Worm (Caenorhabditis elegans) whole organism, L3 larva: ENCODE measurements around the gene hap-1.

ENCODE experiments used
- ceh-82 ChIP-seq: fragments of 150-350 bp; optimal IDR thresholded peaks from 2 replicates; lab custom pipeline; 2014; ENCODE audit warnings: missing biosample characterization, missing genetic modification characterization
- daf-12 ChIP-seq: fragments of 150-350 bp; optimal IDR thresholded peaks from 2 replicates; lab custom pipeline; 2014; ENCODE audit warnings: missing biosample characterization, missing genetic modification reagents, missing genetic modification characterization
- elt-2 ChIP-seq: sonication (generic microtip); optimal IDR thresholded peaks from 2 replicates; lab custom pipeline; 2016; ENCODE audit warnings: missing genetic modification reagents, mild to moderate bottlenecking, missing genetic modification characterization, missing compliant biosample characterization
- nhr-28 ChIP-seq: fragments of 150-350 bp; optimal IDR thresholded peaks from 2 replicates; lab custom pipeline; 2014; ENCODE audit warnings: missing biosample characterization, missing genetic modification characterization
- pha-4 ChIP-seq: fragments of 150-350 bp; optimal IDR thresholded peaks from 2 replicates; lab custom pipeline; 2014; ENCODE audit warnings: missing biosample characterization, missing genetic modification reagents, missing genetic modification characterization
- zag-1 ChIP-seq: fragments of 150-350 bp; optimal IDR thresholded peaks from 2 replicates; lab custom pipeline; 2014; ENCODE audit warnings: missing biosample characterization, missing genetic modification characterization
- ztf-11 ChIP-seq: fragments of 150-350 bp; optimal IDR thresholded peaks from 2 replicates; lab custom pipeline; 2014; ENCODE audit warnings: missing biosample characterization, missing genetic modification characterization

- no peak for TF ChIP-seq daf-12 (tag; lab: Kevin White, UChicago)
- no peak for TF ChIP-seq ztf-11 (tag; lab: Kevin White, UChicago)
- peak; percentile 57 for TF ChIP-seq pha-4 (tag; lab: Kevin White, UChicago)
- TF ChIP-seq nhr-28, result no peak
- TF ChIP-seq zag-1, result no peak
- TF ChIP-seq elt-2 (tag; lab: Kevin White, UChicago), result peak; percentile 57
- TF ChIP-seq ceh-82 (tag; lab: Kevin White, UChicago), result no peak
These were observed 3.6 kb downstream of the hap-1 start, which contains the start of gene ZC395.5 for ce11 chrIII:5267217-5267906.
